Worm (Caenorhabditis elegans): ENCODE data around the gene Y57G11C.38.
A peak's percentile ranks its signal among the peaks of the same experiment; 100 is the strongest.

The Y57G11C.38 gene

DNA sequence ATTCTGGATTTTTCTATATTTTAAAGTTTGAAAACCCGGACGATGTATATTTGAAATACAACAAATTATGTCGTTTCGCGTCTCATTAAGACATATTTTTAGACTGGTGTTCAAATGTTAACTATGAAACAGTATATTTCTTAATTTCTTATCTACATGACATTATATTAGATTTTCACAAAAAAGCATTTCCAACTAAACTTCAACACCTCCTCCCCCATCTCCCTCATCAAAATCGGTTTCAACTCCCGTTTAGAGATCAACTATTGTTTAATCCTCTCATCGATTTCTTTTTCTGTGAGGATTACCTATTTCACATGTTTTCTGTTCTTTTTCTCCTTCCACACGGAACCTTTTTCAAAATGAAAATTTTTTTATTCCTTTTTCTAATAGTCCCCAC, at the start of gene Y57G11C.38:
Gene Y57G11C.38, plus strand, starts transcription at position 301 of the 400 bp plus-strand sequence.
- TF ChIP-seq ceh-82 (tag; optimal IDR thresholded peaks at IDR 0.05) (no peak), grh-1 (GFP tag; IDR thresholded peaks at IDR 0.05) (no peak), alr-1 (tag; optimal IDR thresholded peaks at IDR 0.05; ENCODE audit: borderline replicate concordance) (no peak), nhr-71 (tag; optimal IDR thresholded peaks at IDR 0.05) (no peak), efl-3 (GFP tag; optimal IDR thresholded peaks at IDR 0.05) (no peak), pax-3 (tag; optimal IDR thresholded peaks at IDR 0.05) (no peak), mdl-1 (tag; optimal IDR thresholded peaks at IDR 0.05) (no peak), aly-2 (tag; optimal IDR thresholded peaks at IDR 0.05) (no peak), elt-3 (tag; optimal IDR thresholded peaks at IDR 0.05) (no peak), ama-1 (optimal IDR thresholded peaks at IDR 0.05) (no peak), nhr-76 (tag; optimal IDR thresholded peaks at IDR 0.05) (no peak), zag-1 (tag; optimal IDR thresholded peaks at IDR 0.05) (no peak), egl-27 (tag; optimal IDR thresholded peaks at IDR 0.05) (no peak), nhr-28 (tag; optimal IDR thresholded peaks at IDR 0.05) (no peak), unc-30 (tag; optimal IDR thresholded peaks at IDR 0.05) (no peak), unc-62 (GFP tag; optimal IDR thresholded peaks at IDR 0.05) (no peak), hlh-4 (tag; optimal IDR thresholded peaks at IDR 0.05) (no peak)

DNA sequence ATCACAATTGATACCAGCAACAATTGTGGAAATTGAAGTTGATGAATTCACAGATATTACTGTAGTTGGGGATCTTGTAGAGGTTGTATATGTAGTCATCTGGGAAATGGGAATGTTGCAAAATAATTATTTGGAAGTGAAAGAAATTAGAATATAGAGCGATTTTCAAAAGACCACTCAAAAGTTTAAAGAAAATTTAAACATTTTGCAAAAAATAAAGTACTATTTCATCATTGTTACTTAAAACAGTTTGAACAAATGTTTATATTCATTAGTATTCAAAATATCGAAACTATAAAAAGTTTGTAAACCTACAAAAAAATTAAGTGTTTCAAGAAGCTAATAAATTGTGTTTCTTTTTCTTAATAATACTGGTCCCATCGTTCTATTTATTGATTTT, 46.0 kb upstream of the Y57G11C.38 start, which contains the start of gene Y57G11C.46:
Gene Y57G11C.46, minus strand, starts transcription at position 101 of the 400 bp plus-strand sequence.
- TF ChIP-seq nhr-85 (tag) (no peak), snu-23 (GFP tag; optimal IDR thresholded peaks at IDR 0.05) (no peak), nhr-77 (tag; optimal IDR thresholded peaks at IDR 0.05) (no peak), dpl-1 (GFP tag; optimal IDR thresholded peaks at IDR 0.05) (no peak), lsy-2 (tag; optimal IDR thresholded peaks at IDR 0.05) (no peak), lin-14 (GFP tag; optimal IDR thresholded peaks at IDR 0.05) (no peak), mdl-1 (tag; optimal IDR thresholded peaks at IDR 0.05) (no peak), sptf-1 (tag; optimal IDR thresholded peaks at IDR 0.05) (no peak), zip-4 (GFP tag; optimal IDR thresholded peaks at IDR 0.05) (no peak), C16A3.4 (tag; optimal IDR thresholded peaks at IDR 0.05) (no peak), tlp-1 (tag; optimal IDR thresholded peaks at IDR 0.05) (no peak), pqm-1 (tag; optimal IDR thresholded peaks at IDR 0.05) (no peak), pag-3 (tag; optimal IDR thresholded peaks at IDR 0.05; ENCODE audit: borderline replicate concordance, insufficient read depth) (no peak), nhr-84 (tag; optimal IDR thresholded peaks at IDR 0.05) (no peak), lir-3 (tag; optimal IDR thresholded peaks at IDR 0.05; ENCODE audit: poor library complexity) (no peak), unc-98 (GFP tag; IDR thresholded peaks at IDR 0.05) (no peak), ceh-82 (tag; optimal IDR thresholded peaks at IDR 0.05) (no peak)

DNA sequence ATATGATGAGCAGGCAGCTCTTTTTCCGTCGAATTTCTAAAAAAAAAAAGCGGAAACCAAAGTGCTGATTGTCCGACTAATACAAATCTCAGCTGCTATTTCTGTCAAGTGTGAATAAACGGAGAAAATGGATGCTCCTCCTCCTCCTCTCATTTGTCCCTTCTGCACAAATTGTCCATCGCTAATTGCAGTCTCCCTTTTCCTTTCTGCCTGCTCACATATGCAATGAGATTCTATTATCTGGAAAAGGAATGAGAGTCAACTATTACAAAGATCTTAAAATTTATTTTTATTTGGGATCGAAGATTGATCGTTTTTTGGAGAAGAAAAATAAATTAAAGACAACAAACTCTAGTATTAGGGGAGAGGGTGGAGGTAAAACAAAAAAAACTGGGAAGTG, 40.0 kb upstream of the Y57G11C.38 start:
- TF ChIP-seq nhr-77 (tag; optimal IDR thresholded peaks at IDR 0.05) (no peak), zip-4 (GFP tag; optimal IDR thresholded peaks at IDR 0.05) (no peak), dpl-1 (GFP tag; optimal IDR thresholded peaks at IDR 0.05) (no peak), nhr-85 (tag) (peak; percentile 13), unc-86 (tag; optimal IDR thresholded peaks at IDR 0.05) (no peak), efl-1 (optimal IDR thresholded peaks at IDR 0.05) (peak in 1 of 2 experiments; percentile 3), efl-1 (GFP tag; optimal IDR thresholded peaks at IDR 0.05 in 1 of 2) (no peak), swsn-7 (tag; optimal IDR thresholded peaks at IDR 0.05) (peak; percentile 10), sup-37 (GFP tag; optimal IDR thresholded peaks at IDR 0.05) (no peak), pqm-1 (tag; optimal IDR thresholded peaks at IDR 0.05) (no peak), tlp-1 (tag; optimal IDR thresholded peaks at IDR 0.05) (no peak), ztf-4 (tag; optimal IDR thresholded peaks at IDR 0.05) (peak; percentile 37), snu-23 (GFP tag; optimal IDR thresholded peaks at IDR 0.05) (no peak), nhr-90 (tag; optimal IDR thresholded peaks at IDR 0.05; ENCODE audit: poor library complexity) (peak; percentile 45), pag-3 (tag; optimal IDR thresholded peaks at IDR 0.05; ENCODE audit: borderline replicate concordance, insufficient read depth) (no peak), lin-35 (GFP tag; optimal IDR thresholded peaks at IDR 0.05) (no peak), hlh-17 (GFP tag; optimal IDR thresholded peaks at IDR 0.05; ENCODE audit: borderline replicate concordance) (no peak), zag-1 (tag; optimal IDR thresholded peaks at IDR 0.05) (no peak), isw-1 (GFP tag; IDR thresholded peaks at IDR 0.05) (no peak), elt-3 (tag; optimal IDR thresholded peaks at IDR 0.05) (peak in 1 of 6 experiments; percentile 2), unc-130 (tag; optimal IDR thresholded peaks at IDR 0.05) (no peak), C16A3.4 (tag; optimal IDR thresholded peaks at IDR 0.05) (no peak), unc-98 (GFP tag; IDR thresholded peaks at IDR 0.05) (no peak), elt-2 (tag; optimal IDR thresholded peaks at IDR 0.05) (no peak), mdl-1 (tag; optimal IDR thresholded peaks at IDR 0.05) (no peak), alr-1 (tag; optimal IDR thresholded peaks at IDR 0.05; ENCODE audit: borderline replicate concordance) (no peak), ceh-8 (GFP tag; optimal IDR thresholded peaks at IDR 0.05) (no peak), lir-3 (tag; optimal IDR thresholded peaks at IDR 0.05; ENCODE audit: poor library complexity) (no peak), ceh-90 (tag; optimal IDR thresholded peaks at IDR 0.05) (no peak), rnt-1 (tag; optimal IDR thresholded peaks at IDR 0.05) (no peak)
